Fruit fly (Drosophila melanogaster): ENCODE data around the gene CG2202.

Gene CG2202

dm6 chrX:10899232-10899631 lies 50.7 kb downstream of the CG2202 start, which contains the start of gene CG1582 (continued):
- peak; percentile 52; the same call in 1 of the 2 replicates for TF ChIP-seq Rfx (GFP tag; IDR thresholded peaks at IDR 0.05)
- no peak for TF ChIP-seq CG31365 (tag; optimal IDR thresholded peaks at IDR 0.05)
- TF ChIP-seq CG14014 (GFP tag; IDR thresholded peaks at IDR 0.05) = no peak
- no peak for TF ChIP-seq hth (optimal IDR thresholded peaks at IDR 0.05)
- no peak for TF ChIP-seq cg (GFP tag; optimal IDR thresholded peaks at IDR 0.05)
- no peak for TF ChIP-seq fd64A (GFP tag; optimal IDR thresholded peaks at IDR 0.05)
- TF ChIP-seq lmd (GFP tag; IDR thresholded peaks at IDR 0.05) = no peak
- TF ChIP-seq Abd-B (GFP tag; optimal IDR thresholded peaks at IDR 0.05) = peak; percentile 13
- peak; percentile 57 for TF ChIP-seq CG3847 (GFP tag; IDR thresholded peaks at IDR 0.05)
- no peak for TF ChIP-seq tna (GFP tag; IDR thresholded peaks at IDR 0.05; ENCODE audit: partially characterized antibody)
- TF ChIP-seq Dll (GFP tag; IDR thresholded peaks at IDR 0.05; ENCODE audit: partially characterized antibody) = no peak
- no peak for TF ChIP-seq CG6272 (GFP tag; IDR thresholded peaks at IDR 0.05)
- TF ChIP-seq Dad (GFP tag; optimal IDR thresholded peaks at IDR 0.05) = no peak
- no peak for TF ChIP-seq CG34376 (GFP tag; optimal IDR thresholded peaks at IDR 0.05)
- TF ChIP-seq al (GFP tag; IDR thresholded peaks at IDR 0.05) = peak; percentile 34; the same call in 1 of the 2 replicates
- TF ChIP-seq CG6683 (GFP tag; optimal IDR thresholded peaks at IDR 0.05) = no peak
- TF ChIP-seq CrebB (tag; optimal IDR thresholded peaks at IDR 0.05) = no peak
- TF ChIP-seq ewg (GFP tag; optimal IDR thresholded peaks at IDR 0.05) = peak; percentile 16
- no peak for TF ChIP-seq usp (GFP tag; optimal IDR thresholded peaks at IDR 0.05)
- no peak for TF ChIP-seq Aef1 (GFP tag; IDR thresholded peaks at IDR 0.05)
- TF ChIP-seq CG13287 (GFP tag; IDR thresholded peaks at IDR 0.05; ENCODE audit: partially characterized antibody) = peak; percentile 43; the same call in 1 of the 2 replicates
- no peak for TF ChIP-seq CTCF (GFP tag; optimal IDR thresholded peaks at IDR 0.05)
- no peak for TF ChIP-seq CG32772 (GFP tag; IDR thresholded peaks at IDR 0.05)
- peak; percentile 47 for TF ChIP-seq CG9932 (GFP tag; IDR thresholded peaks at IDR 0.05)
- TF ChIP-seq CG2199 (GFP tag; IDR thresholded peaks at IDR 0.05) = no peak
- no peak for TF ChIP-seq pb (GFP tag; optimal IDR thresholded peaks at IDR 0.05)
- no peak for TF ChIP-seq CG6254 (GFP tag; optimal IDR thresholded peaks at IDR 0.05)
- TF ChIP-seq Sox100B (GFP tag; optimal IDR thresholded peaks at IDR 0.05) = no peak
- TF ChIP-seq CG6813 (GFP tag; optimal IDR thresholded peaks at IDR 0.05) = no peak
- peak; percentile 25 for TF ChIP-seq CG15696 (tag; optimal IDR thresholded peaks at IDR 0.05)
- TF ChIP-seq bcd (GFP tag; optimal IDR thresholded peaks at IDR 0.05) = peak; percentile 24
- no peak for TF ChIP-seq sna (GFP tag; IDR thresholded peaks at IDR 0.05; ENCODE audit: partially characterized antibody)
- peak; percentile 62 for TF ChIP-seq nmo (GFP tag; optimal IDR thresholded peaks at IDR 0.05)
- TF ChIP-seq NK7.1 (GFP tag; optimal IDR thresholded peaks at IDR 0.05) = no peak
- peak; percentile 1 for TF ChIP-seq Fer3 (tag; optimal IDR thresholded peaks at IDR 0.05)
- peak; percentile 11 for TF ChIP-seq Lhr (GFP tag; optimal IDR thresholded peaks at IDR 0.05)
- no peak for TF ChIP-seq inv (GFP tag; IDR thresholded peaks at IDR 0.05; ENCODE audit: partially characterized antibody)
- TF ChIP-seq D (optimal IDR thresholded peaks at IDR 0.05) = no peak
- TF ChIP-seq D (GFP tag; optimal IDR thresholded peaks at IDR 0.05) = no peak
- no peak for TF ChIP-seq CG18476 (GFP tag; optimal IDR thresholded peaks at IDR 0.05)
- TF ChIP-seq ara (GFP tag; IDR thresholded peaks at IDR 0.05) = no peak
- no peak for TF ChIP-seq CG12769 (tag; optimal IDR thresholded peaks at IDR 0.05)
- TF ChIP-seq phol (tag; optimal IDR thresholded peaks at IDR 0.05) = peak; percentile 76
- TF ChIP-seq YL-1 (GFP tag; optimal IDR thresholded peaks at IDR 0.05) = peak; percentile 14
- TF ChIP-seq crc (GFP tag; optimal IDR thresholded peaks at IDR 0.05) = no peak
- no peak for TF ChIP-seq CG17568 (GFP tag; optimal IDR thresholded peaks at IDR 0.05)
- TF ChIP-seq ken (GFP tag; IDR thresholded peaks at IDR 0.05) = no peak
- TF ChIP-seq CG9437 (GFP tag; optimal IDR thresholded peaks at IDR 0.05) = peak; percentile 44
- no peak for TF ChIP-seq Nf-YA (GFP tag; IDR thresholded peaks at IDR 0.05)
- no peak for TF ChIP-seq ro (GFP tag; IDR thresholded peaks at IDR 0.05)
- no peak for TF ChIP-seq kah (GFP tag; optimal IDR thresholded peaks at IDR 0.05)
- TF ChIP-seq Myb (GFP tag; optimal IDR thresholded peaks at IDR 0.05) = no peak
